Worm (Caenorhabditis elegans) whole organism, L3 larva: ENCODE data around the gene pyk-2.

Experiments
- R02D3.7 ChIP-seq: fragments of 150-350 bp; optimal IDR thresholded peaks from 2 replicates; lab custom pipeline; 2014; ENCODE audit warnings: missing biosample characterization, missing genetic modification characterization
- elt-2 ChIP-seq: sonication (generic microtip); optimal IDR thresholded peaks from 2 replicates; lab custom pipeline; 2016; ENCODE audit warnings: missing genetic modification reagents, mild to moderate bottlenecking, missing genetic modification characterization, missing compliant biosample characterization
- mdl-1 ChIP-seq: fragments of 150-350 bp; optimal IDR thresholded peaks from 2 replicates; lab custom pipeline; 2014; ENCODE audit warnings: missing biosample characterization, missing genetic modification characterization
- nhr-11 ChIP-seq: fragments of 150-350 bp; optimal IDR thresholded peaks from 2 replicates; lab custom pipeline; 2014; ENCODE audit warnings: missing biosample characterization, missing genetic modification characterization
- nhr-237 ChIP-seq: fragments of 150-350 bp; optimal IDR thresholded peaks from 2 replicates; lab custom pipeline; 2014; ENCODE audit warnings: missing biosample characterization, missing genetic modification characterization
- nhr-25 ChIP-seq: sonication (generic microtip); optimal IDR thresholded peaks from 2 replicates; lab custom pipeline; 2017; ENCODE audit warnings: missing biosample characterization, missing genetic modification characterization
- nhr-28 ChIP-seq: fragments of 150-350 bp; optimal IDR thresholded peaks from 2 replicates; lab custom pipeline; 2014; ENCODE audit warnings: missing biosample characterization, missing genetic modification characterization
- nhr-76 ChIP-seq: fragments of 150-350 bp; sonication (generic microtip); optimal IDR thresholded peaks from 5 replicates; lab custom pipeline; 2014; ENCODE audit warnings: missing biosample characterization, missing genetic modification characterization
- pqm-1 ChIP-seq: fragments of 150-350 bp; optimal IDR thresholded peaks from 2 replicates; lab custom pipeline; 2017; ENCODE audit warnings: missing biosample characterization, missing genetic modification characterization, inconsistent platforms

ce11 chrIV:10902476-10902875 lies 7.2 kb upstream of the pyk-2 start:
- TF ChIP-seq R02D3.7 (tag; lab: Kevin White, UChicago): no peak
- no peak for TF ChIP-seq nhr-237 (tag; lab: Kevin White, UChicago)
- TF ChIP-seq elt-2: no peak
- TF ChIP-seq nhr-25 (tag; lab: Kevin White, UChicago): no peak
- TF ChIP-seq nhr-76: no peak
- no peak for TF ChIP-seq pqm-1 (tag; lab: Kevin White, UChicago)
- TF ChIP-seq mdl-1: no peak
- TF ChIP-seq nhr-28 (tag; lab: Kevin White, UChicago): no peak
- no peak for TF ChIP-seq nhr-11 (tag; lab: Kevin White, UChicago)
